Fruit fly (Drosophila melanogaster): Measurements from ENCODE around the gene RabGGTb.
A peak's percentile ranks its signal among the peaks of the same experiment; 100 is the strongest.

The RabGGTb gene

dm6 chr2L:2882968-2883702 lies 4.2 kb downstream of the RabGGTb start (continued):
- TF ChIP-seq cg (GFP tag; optimal IDR thresholded peaks at IDR 0.05) (no peak), sug (tag; optimal IDR thresholded peaks at IDR 0.05) (peak; percentile 75), run (tag; optimal IDR thresholded peaks at IDR 0.05) (peak; percentile 15), Elba2 (GFP tag; optimal IDR thresholded peaks at IDR 0.05) (no peak), schlank (tag; optimal IDR thresholded peaks at IDR 0.05) (peak; percentile 19), CG2116 (GFP tag; optimal IDR thresholded peaks at IDR 0.05) (peak; percentile 60), lilli (GFP tag; optimal IDR thresholded peaks at IDR 0.05) (peak; percentile 92), lab (GFP tag; optimal IDR thresholded peaks at IDR 0.05) (peak; percentile 70), CG13296 (GFP tag; optimal IDR thresholded peaks at IDR 0.05) (peak; percentile 66), Doc3 (GFP tag; IDR thresholded peaks at IDR 0.05; ENCODE audit: partially characterized antibody) (no peak), trem (tag; optimal IDR thresholded peaks at IDR 0.05) (no peak), sisA (GFP tag; IDR thresholded peaks at IDR 0.05) (peak; percentile 25; the same call in 1 of the 2 replicates), CG17802 (tag; optimal IDR thresholded peaks at IDR 0.05) (no peak), CG11695 (GFP tag; IDR thresholded peaks at IDR 0.05) (no peak), wdn (GFP tag; IDR thresholded peaks at IDR 0.05) (no peak), vvl (GFP tag; IDR thresholded peaks at IDR 0.05) (peak; percentile 45), nerfin-2 (GFP tag; IDR thresholded peaks at IDR 0.05; ENCODE audit: partially characterized antibody) (no peak), ranshi (GFP tag; IDR thresholded peaks at IDR 0.05) (peak; percentile 58; the same call in 1 of the 2 replicates), gce (GFP tag; IDR thresholded peaks at IDR 0.05) (no peak), exex (tag; optimal IDR thresholded peaks at IDR 0.05) (no peak), lola (GFP tag; optimal IDR thresholded peaks at IDR 0.05) (no peak), CG4424 (GFP tag; optimal IDR thresholded peaks at IDR 0.05) (no peak), ewg (GFP tag; optimal IDR thresholded peaks at IDR 0.05) (no peak), Meics (GFP tag; optimal IDR thresholded peaks at IDR 0.05) (peak; percentile 55), CG14860 (GFP tag; IDR thresholded peaks at IDR 0.05; ENCODE audit: partially characterized antibody) (no peak), CG7786 (GFP tag; optimal IDR thresholded peaks at IDR 0.05) (peak; percentile 17), inv (GFP tag; IDR thresholded peaks at IDR 0.05; ENCODE audit: partially characterized antibody) (no peak), ara (GFP tag; IDR thresholded peaks at IDR 0.05) (no peak), Xbp1 (GFP tag; optimal IDR thresholded peaks at IDR 0.05) (peak; percentile 42), crp (GFP tag; optimal IDR thresholded peaks at IDR 0.05) (peak in 1 of 2 experiments; percentile 57), CG8944 (GFP tag; optimal IDR thresholded peaks at IDR 0.05) (no peak), slp2 (GFP tag; optimal IDR thresholded peaks at IDR 0.05) (peak; percentile 5), hb (GFP tag; IDR thresholded peaks at IDR 0.05; ENCODE audit: partially characterized antibody) (no peak), CG1529 (GFP tag; optimal IDR thresholded peaks at IDR 0.05) (no peak), abd-A (tag; optimal IDR thresholded peaks at IDR 0.05) (peak; percentile 37), CG2678 (tag; optimal IDR thresholded peaks at IDR 0.05) (peak; percentile 61), B-H2 (GFP tag; optimal IDR thresholded peaks at IDR 0.05) (peak; percentile 7), CG7963 (GFP tag; IDR thresholded peaks at IDR 0.05; ENCODE audit: partially characterized antibody) (no peak), fd3F (GFP tag; optimal IDR thresholded peaks at IDR 0.05) (peak; percentile 40), HmgD (GFP tag; optimal IDR thresholded peaks at IDR 0.05) (no peak), CG11085 (GFP tag; IDR thresholded peaks at IDR 0.05) (no peak), al (GFP tag; IDR thresholded peaks at IDR 0.05) (no peak), ash1 (GFP tag; optimal IDR thresholded peaks at IDR 0.05) (no peak), Hand (GFP tag; optimal IDR thresholded peaks at IDR 0.05) (no peak), peb (GFP tag; IDR thresholded peaks at IDR 0.05) (no peak), Ptx1 (GFP tag; IDR thresholded peaks at IDR 0.05) (0 out of 2 replicates have a peak, but pooled peaks have one; percentile 40), Mrtf (GFP tag; IDR thresholded peaks at IDR 0.05) (0 out of 3 replicates have a peak, but pooled peaks have one; percentile 32), br (optimal IDR thresholded peaks at IDR 0.05) (no peak), lmd (GFP tag; IDR thresholded peaks at IDR 0.05) (no peak)

Data from whole organism, embryonic.